Worm (Caenorhabditis elegans): Measurements from ENCODE around the gene sup-10.
A peak's percentile ranks its signal among the peaks of the same experiment; 100 is the strongest.

Gene sup-10

ce11 chrX:17528068-17528467 is at the start of gene sup-10:
TSS of gene sup-10 (plus strand) at chrX:17528344.
- TF ChIP-seq lir-1 (GFP tag; conservative IDR thresholded peaks at IDR 0.05) (no peak), ekl-4 (GFP tag; IDR thresholded peaks at IDR 0.05) (no peak), fkh-3 (tag; optimal IDR thresholded peaks at IDR 0.05) (no peak), F33H1.4 (GFP tag; IDR thresholded peaks at IDR 0.05) (no peak), dpff-1 (tag; optimal IDR thresholded peaks at IDR 0.05) (no peak), unc-62 (GFP tag; optimal IDR thresholded peaks at IDR 0.05) (no peak), zim-3 (tag; optimal IDR thresholded peaks at IDR 0.05) (no peak), dox-1 (GFP tag; IDR thresholded peaks at IDR 0.05) (no peak), egrh-3 (GFP tag; IDR thresholded peaks at IDR 0.05) (no peak)

ce11 chrX:17478677-17479076 is 49.5 kb upstream of the sup-10 start:
- TF ChIP-seq nhr-27 (tag; optimal IDR thresholded peaks at IDR 0.05) (no peak), let-607 (tag; optimal IDR thresholded peaks at IDR 0.05) (no peak), F22D6.2 (tag; optimal IDR thresholded peaks at IDR 0.05) (no peak), ets-4 (GFP tag; optimal IDR thresholded peaks at IDR 0.05) (no peak), F33H1.4 (GFP tag; IDR thresholded peaks at IDR 0.05) (no peak), F57C9.4 (tag; optimal IDR thresholded peaks at IDR 0.05) (no peak), lin-26 (GFP tag; IDR thresholded peaks at IDR 0.05) (no peak), aptf-3 (GFP tag; IDR thresholded peaks at IDR 0.05) (no peak), rec-8 (tag; optimal IDR thresholded peaks at IDR 0.05) (no peak), egl-18 (GFP tag; IDR thresholded peaks at IDR 0.05) (no peak), zim-3 (tag; optimal IDR thresholded peaks at IDR 0.05) (no peak), nfya-1 (tag; optimal IDR thresholded peaks at IDR 0.05; ENCODE audit: borderline replicate concordance, insufficient read depth) (no peak), ztf-25 (GFP tag; IDR thresholded peaks at IDR 0.05) (no peak), hrde-1 (tag; optimal IDR thresholded peaks at IDR 0.05; ENCODE audit: borderline replicate concordance) (no peak), cebp-1 (GFP tag; IDR thresholded peaks at IDR 0.05) (no peak), cebp-1 (tag; optimal IDR thresholded peaks at IDR 0.05) (no peak), F23B12.7 (tag; optimal IDR thresholded peaks at IDR 0.05; ENCODE audit: insufficient read depth) (no peak), ceh-91 (GFP tag; IDR thresholded peaks at IDR 0.05) (no peak), ceh-40 (GFP tag; IDR thresholded peaks at IDR 0.05) (no peak), unc-62 (GFP tag; optimal IDR thresholded peaks at IDR 0.05) (no peak), F49E8.2 (tag; optimal IDR thresholded peaks at IDR 0.05; ENCODE audit: insufficient read depth) (no peak)

- 0 out of 2 replicates have a peak, but pooled peaks have one; percentile 27 for TF ChIP-seq Y56A3A.18 (GFP tag; IDR thresholded peaks at IDR 0.05)
- no peak for TF ChIP-seq snpc-3.4 (tag; optimal IDR thresholded peaks at IDR 0.05)
- TF ChIP-seq lin-26 (GFP tag; IDR thresholded peaks at IDR 0.05) = peak; percentile 80; the same call in 1 of the 2 replicates
- TF ChIP-seq C17E4.6 (GFP tag; IDR thresholded peaks at IDR 0.05) = no peak
- 0 out of 2 replicates have a peak, but pooled peaks have one; percentile 51 for TF ChIP-seq Y53G8AR.9 (GFP tag; conservative IDR thresholded peaks at IDR 0.05)
- TF ChIP-seq ztf-22 (GFP tag; optimal IDR thresholded peaks at IDR 0.05) = peak; percentile 82
- peak; percentile 21 to 52 for TF ChIP-seq let-607 (tag; optimal IDR thresholded peaks at IDR 0.05)
- TF ChIP-seq nhr-80 (tag; optimal IDR thresholded peaks at IDR 0.05) = peak; percentile 76
- TF ChIP-seq K11D2.4 (GFP tag; IDR thresholded peaks at IDR 0.05) = peak; percentile 91
- TF ChIP-seq snpc-4 (GFP tag; optimal IDR thresholded peaks at IDR 0.05) = peak; percentile 24
- TF ChIP-seq snpc-4 (tag; optimal IDR thresholded peaks at IDR 0.05) = peak in 3 of 4 experiments; percentile 23 to 49 (median 49)
- TF ChIP-seq mxl-1 (tag; optimal IDR thresholded peaks at IDR 0.05) = peak; percentile 15
- peak in 1 of 3 experiments; percentile 18 for TF ChIP-seq lin-35 (GFP tag; optimal IDR thresholded peaks at IDR 0.05)
- peak; percentile 1 for TF ChIP-seq ZK185.1 (tag; optimal IDR thresholded peaks at IDR 0.05; ENCODE audit: poor library complexity, severe bottlenecking)
- TF ChIP-seq F23B12.7 (tag; optimal IDR thresholded peaks at IDR 0.05; ENCODE audit: insufficient read depth) = peak; percentile 37
- TF ChIP-seq hlh-12 (tag; optimal IDR thresholded peaks at IDR 0.05) = no peak
- peak; percentile 12 for TF ChIP-seq T07F8.4 (tag; optimal IDR thresholded peaks at IDR 0.05)
- TF ChIP-seq ama-1 (optimal IDR thresholded peaks at IDR 0.05) = peak; percentile 68
- TF ChIP-seq ama-1 (GFP tag; optimal IDR thresholded peaks at IDR 0.05) = no peak
- TF ChIP-seq unc-130 (GFP tag; optimal IDR thresholded peaks at IDR 0.05) = no peak
Measured at ce11 chrX:17479694-17480574, 48.2 kb upstream of the sup-10 start.

Data from whole organism, young adult.